Fruit fly (Drosophila melanogaster) whole organism: Measurements from ENCODE around the gene CG18170.

Experiments
- Dll ChIP-seq: fragments of >200 bp; optimal IDR thresholded peaks from 2 replicates; lab custom pipeline; 2017
- EcR ChIP-seq, 2 experiments: fragments of >200 bp; optimal IDR thresholded peaks; 2 replicates each; lab custom pipeline; 2017; ENCODE audit warnings: missing biosample characterization in 2 of 2, missing genetic modification characterization in 2 of 2, missing genetic modification reagents in 2 of 2

- TF ChIP-seq EcR (GFP tag; optimal IDR thresholded peaks at IDR 0.05; lab: Kevin White, UChicago) (no peak), Dll (lab: Kevin White, UChicago) (no peak)
Measured at dm6 chr3L:1648690-1649355, 46.1 kb downstream of the CG18170 start, which contains the start of gene CG13920.
